Worm (Caenorhabditis elegans) whole organism, late embryonic: ENCODE results near the gene tbx-33.

Experiments used
- C38D4.7 ChIP-seq: fragments of 200-800 bp; sonication (Bioruptor generic); optimal IDR thresholded peaks from 2 replicates; lab custom pipeline; 2018; ENCODE audit warnings: mild to moderate bottlenecking, missing genetic modification characterization, moderate library complexity, missing compliant biosample characterization
- F13H6.1 ChIP-seq: sonication (generic microtip); optimal IDR thresholded peaks from 2 replicates; lab custom pipeline; 2016; ENCODE audit warnings: missing genetic modification characterization, missing compliant biosample characterization
- K09A11.1 ChIP-seq: sonication (generic microtip); optimal IDR thresholded peaks from 2 replicates; lab custom pipeline; 2017; ENCODE audit warnings: antibody characterized with exemption, mild to moderate bottlenecking, missing genetic modification characterization, missing compliant biosample characterization; ENCODE audit not compliant: insufficient read depth
- T23F11.4 ChIP-seq: fragments of 200-800 bp; sonication (Bioruptor generic); optimal IDR thresholded peaks from 2 replicates; lab custom pipeline; 2018; ENCODE audit warnings: mild to moderate bottlenecking, missing genetic modification characterization, missing compliant biosample characterization
- Y22D7AL.16 ChIP-seq: sonication (generic microtip); optimal IDR thresholded peaks from 2 replicates; lab custom pipeline; 2016; ENCODE audit warnings: missing genetic modification characterization, missing compliant biosample characterization
- ceh-14 ChIP-seq: sonication (generic microtip); optimal IDR thresholded peaks from 2 replicates; lab custom pipeline; 2016; ENCODE audit warnings: missing genotype, missing genetic modification characterization, missing compliant biosample characterization
- ceh-19 ChIP-seq: fragments of 200-800 bp; sonication (Bioruptor generic); optimal IDR thresholded peaks from 2 replicates; lab custom pipeline; 2018; ENCODE audit warnings: mild to moderate bottlenecking, missing genetic modification characterization, missing compliant biosample characterization
- ceh-2 ChIP-seq: sonication (generic microtip); optimal IDR thresholded peaks from 2 replicates; lab custom pipeline; 2016; ENCODE audit warnings: missing genotype, missing genetic modification characterization, missing compliant biosample characterization
- ceh-22 ChIP-seq: sonication (generic microtip); optimal IDR thresholded peaks from 2 replicates; lab custom pipeline; 2017; ENCODE audit warnings: missing biosample characterization, missing genetic modification characterization
- ceh-30 ChIP-seq: fragments of 150-350 bp; optimal IDR thresholded peaks from 2 replicates; lab custom pipeline; 2014; ENCODE audit warnings: missing biosample characterization, missing genetic modification characterization
- ceh-34 ChIP-seq: sonication (generic microtip); optimal IDR thresholded peaks from 2 replicates; lab custom pipeline; 2016; ENCODE audit warnings: mild to moderate bottlenecking, missing genetic modification characterization, missing compliant biosample characterization
- ceh-45 ChIP-seq: fragments of 200-800 bp; sonication (Bioruptor generic); IDR thresholded peaks from 2 replicates; pipeline ENCODE4 v1.3.6; 2022; ENCODE audit warnings: missing genetic modification reagents, missing genetic modification characterization, missing compliant biosample characterization
- ceh-6 ChIP-seq: fragments of 200-800 bp; sonication (Bioruptor generic); optimal IDR thresholded peaks from 2 replicates; lab custom pipeline; 2018; ENCODE audit warnings: mild to moderate bottlenecking, missing genetic modification characterization, missing compliant biosample characterization
- ceh-9 ChIP-seq: sonication (generic microtip); optimal IDR thresholded peaks from 2 replicates; lab custom pipeline; 2016; ENCODE audit warnings: mild to moderate bottlenecking, missing genetic modification characterization, inconsistent platforms, missing compliant biosample characterization
- dmd-4 ChIP-seq: sonication (generic microtip); optimal IDR thresholded peaks from 2 replicates; lab custom pipeline; 2016; ENCODE audit warnings: borderline replicate concordance, missing genetic modification characterization, missing compliant biosample characterization
- elt-2 ChIP-seq: sonication (generic microtip); optimal IDR thresholded peaks from 2 replicates; lab custom pipeline; 2016; ENCODE audit warnings: missing genetic modification reagents, missing genetic modification characterization, missing compliant biosample characterization
- eyg-1 ChIP-seq: sonication (generic microtip); optimal IDR thresholded peaks from 2 replicates; lab custom pipeline; 2016; ENCODE audit warnings: missing genotype, missing genetic modification characterization, missing compliant biosample characterization
- fax-1 ChIP-seq: sonication (generic microtip); optimal IDR thresholded peaks from 2 replicates; lab custom pipeline; 2016; ENCODE audit warnings: missing genotype, missing genetic modification characterization, missing compliant biosample characterization
- gmeb-2 ChIP-seq: sonication (generic microtip); optimal IDR thresholded peaks from 2 replicates; lab custom pipeline; 2016; ENCODE audit warnings: missing genetic modification characterization, inconsistent platforms, missing compliant biosample characterization
- hlh-13 ChIP-seq: fragments of 200-800 bp; sonication (Bioruptor generic); optimal IDR thresholded peaks from 2 replicates; lab custom pipeline; 2018; ENCODE audit warnings: mild to moderate bottlenecking, missing genetic modification characterization, missing compliant biosample characterization
- hlh-15 ChIP-seq: sonication (generic microtip); optimal IDR thresholded peaks from 2 replicates; lab custom pipeline; 2016; ENCODE audit warnings: missing genetic modification characterization, missing compliant biosample characterization
- hlh-30 ChIP-seq: sonication (generic microtip); optimal IDR thresholded peaks from 2 replicates; lab custom pipeline; 2017; ENCODE audit warnings: antibody characterized with exemption, missing genetic modification characterization, missing compliant biosample characterization; ENCODE audit not compliant: insufficient read depth
- lim-6 ChIP-seq: sonication (generic microtip); optimal IDR thresholded peaks from 2 replicates; lab custom pipeline; 2016; ENCODE audit warnings: missing genetic modification characterization, missing compliant biosample characterization
- lin-11 ChIP-seq: fragments of 200-800 bp; sonication (Bioruptor generic); optimal IDR thresholded peaks from 2 replicates; lab custom pipeline; 2018; ENCODE audit warnings: mild to moderate bottlenecking, missing genetic modification characterization, missing compliant biosample characterization
- madf-2 ChIP-seq: sonication (generic microtip); optimal IDR thresholded peaks from 2 replicates; lab custom pipeline; 2017; ENCODE audit warnings: missing genetic modification characterization, missing compliant biosample characterization
- mec-3 ChIP-seq: sonication (generic microtip); optimal IDR thresholded peaks from 2 replicates; lab custom pipeline; 2016; ENCODE audit warnings: borderline replicate concordance, missing genetic modification characterization, missing compliant biosample characterization
- nhr-11 ChIP-seq: fragments of 150-350 bp; optimal IDR thresholded peaks from 2 replicates; lab custom pipeline; 2014; ENCODE audit warnings: missing biosample characterization, missing genetic modification characterization
- nhr-232 ChIP-seq: sonication (generic microtip); optimal IDR thresholded peaks from 2 replicates; lab custom pipeline; 2016; ENCODE audit warnings: missing genetic modification characterization, missing compliant biosample characterization
- npax-4 ChIP-seq: sonication (generic microtip); optimal IDR thresholded peaks from 2 replicates; lab custom pipeline; 2016; ENCODE audit warnings: missing genetic modification characterization, missing compliant biosample characterization
- odd-2 ChIP-seq: sonication (generic microtip); optimal IDR thresholded peaks from 2 replicates; lab custom pipeline; 2017; ENCODE audit warnings: antibody characterized with exemption, mild to moderate bottlenecking, missing genetic modification characterization, missing compliant biosample characterization
- pag-3 ChIP-seq: sonication (generic microtip); optimal IDR thresholded peaks from 2 replicates; lab custom pipeline; 2016; ENCODE audit warnings: missing compliant biosample characterization, missing genetic modification characterization, borderline replicate concordance
- pax-1 ChIP-seq: fragments of 150-350 bp; optimal IDR thresholded peaks from 2 replicates; lab custom pipeline; 2014; ENCODE audit warnings: missing biosample characterization, missing genetic modification characterization
- pha-2 ChIP-seq: sonication (generic microtip); optimal IDR thresholded peaks from 2 replicates; lab custom pipeline; 2017; ENCODE audit warnings: mild to moderate bottlenecking, missing genetic modification characterization, missing compliant biosample characterization
- pha-4 ChIP-seq: fragments of 150-350 bp; optimal IDR thresholded peaks from 2 replicates; lab custom pipeline; 2018; ENCODE audit warnings: missing biosample characterization, missing genetic modification reagents, missing genetic modification characterization
- ref-2 ChIP-seq: sonication (generic microtip); optimal IDR thresholded peaks from 2 replicates; lab custom pipeline; 2016; ENCODE audit warnings: missing genetic modification characterization, missing compliant biosample characterization
- sox-2 ChIP-seq: fragments of 200-800 bp; sonication (Bioruptor generic); IDR thresholded peaks from 2 replicates; pipeline ENCODE4 v1.3.6; 2022; ENCODE audit warnings: missing genetic modification reagents, missing genetic modification characterization, missing compliant biosample characterization
- tbx-7 ChIP-seq: sonication (generic microtip); optimal IDR thresholded peaks from 2 replicates; lab custom pipeline; 2016; ENCODE audit warnings: missing genotype, missing genetic modification characterization, missing compliant biosample characterization
- ttx-3 ChIP-seq: sonication (generic microtip); optimal IDR thresholded peaks from 2 replicates; lab custom pipeline; 2016; ENCODE audit warnings: missing genetic modification reagents, missing genetic modification characterization, missing compliant biosample characterization
- unc-42 ChIP-seq: sonication (generic microtip); optimal IDR thresholded peaks from 2 replicates; lab custom pipeline; 2016; ENCODE audit warnings: missing genotype, missing genetic modification characterization, missing compliant biosample characterization
- unc-55 ChIP-seq: sonication (generic microtip); optimal IDR thresholded peaks from 2 replicates; lab custom pipeline; 2017; ENCODE audit warnings: missing biosample characterization, missing genetic modification reagents, missing genetic modification characterization
- unc-86 ChIP-seq: sonication (generic microtip); optimal IDR thresholded peaks from 2 replicates; lab custom pipeline; 2016; ENCODE audit warnings: missing genetic modification characterization, missing compliant biosample characterization
- zip-5 ChIP-seq: sonication (generic microtip); optimal IDR thresholded peaks from 2 replicates; lab custom pipeline; 2016; ENCODE audit warnings: missing genetic modification characterization, missing compliant biosample characterization
- ztf-16 ChIP-seq: sonication (generic microtip); optimal IDR thresholded peaks from 2 replicates; lab custom pipeline; 2017; ENCODE audit warnings: missing genetic modification characterization, missing compliant biosample characterization

Gene tbx-33

DNA sequence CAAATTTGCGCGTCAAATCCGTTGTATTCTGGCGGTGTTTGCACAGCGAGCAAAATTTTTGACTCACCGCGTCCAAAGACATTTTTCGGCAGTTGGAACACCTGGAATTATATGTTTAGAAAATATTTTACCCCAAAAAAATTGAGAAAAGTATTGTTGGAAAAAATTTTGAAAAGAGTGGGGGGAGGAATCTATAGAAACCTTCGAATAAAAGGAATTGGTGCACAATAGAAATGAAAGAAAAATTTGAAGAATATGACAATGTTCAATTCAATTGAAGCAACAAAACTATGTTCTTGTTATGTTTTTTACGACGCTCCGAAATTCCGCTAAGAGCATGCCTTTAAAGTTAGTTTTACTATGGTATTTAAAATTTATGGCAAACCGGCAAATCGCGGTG, 7.3 kb downstream of the tbx-33 start, which contains the start of gene Y66A7A.7:
Gene Y66A7A.7 (minus strand): TSS at position 101 of the 400 bp plus-strand sequence.
- no peak for TF ChIP-seq elt-2 (tag; lab: Kevin White, UChicago)
- no peak for TF ChIP-seq lim-6

DNA sequence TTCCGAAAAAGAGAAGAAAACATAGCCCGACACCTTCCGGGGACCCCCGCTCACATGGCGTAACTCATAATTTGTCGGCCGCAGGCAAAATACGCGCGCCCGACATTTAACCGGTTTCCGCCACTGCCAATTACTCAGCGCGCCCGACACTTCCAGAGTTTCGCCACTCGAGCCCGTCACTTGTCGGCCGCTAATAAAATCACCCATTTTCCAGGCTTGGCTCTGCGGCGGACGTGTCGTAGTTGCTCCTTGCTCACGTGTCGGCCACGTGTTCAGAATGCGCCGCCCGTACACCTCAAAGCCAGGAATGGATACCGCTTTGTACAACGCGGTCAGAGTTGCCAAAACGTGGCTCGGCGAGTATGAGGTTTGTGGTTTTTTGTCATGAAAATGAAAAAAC, 9.0 kb downstream of the tbx-33 start:
- TF ChIP-seq ceh-2 (tag; lab: Kevin White, UChicago): no peak
- TF ChIP-seq mec-3 (tag; lab: Kevin White, UChicago): peak; percentile 30

DNA sequence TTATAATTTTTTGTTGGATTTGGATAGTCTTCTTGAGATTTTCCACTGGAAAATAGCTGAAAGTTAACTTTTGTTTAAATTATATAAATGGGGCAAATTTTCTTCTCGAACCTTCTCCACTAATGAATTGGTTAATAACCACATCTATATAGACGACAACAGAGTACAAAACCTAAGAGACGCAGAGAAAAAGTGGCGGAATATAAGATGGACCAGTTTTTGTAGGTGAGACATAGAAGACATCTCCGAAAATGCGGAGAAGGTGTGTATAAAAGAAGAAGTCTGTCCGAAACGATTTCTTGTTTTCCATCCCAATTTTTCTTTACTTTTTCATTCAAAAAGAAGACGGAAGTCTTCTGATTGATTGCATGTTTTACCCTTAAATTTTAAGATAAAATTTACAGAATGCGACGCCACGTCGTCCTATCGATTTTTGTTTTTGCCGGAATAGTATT, 11.8 kb downstream of the tbx-33 start, which contains the start of gene gly-8:
Gene gly-8 (plus strand): TSS at position 405 of the 455 bp plus-strand sequence.
- TF ChIP-seq ttx-3 (tag; lab: Kevin White, UChicago) (no peak), hlh-30 (tag; lab: Kevin White, UChicago) (no peak), nhr-232 (tag; lab: Kevin White, UChicago) (no peak), ceh-19 (GFP tag; lab: Kevin White, UChicago) (no peak), ref-2 (tag; lab: Kevin White, UChicago) (no peak), ceh-14 (tag; lab: Kevin White, UChicago) (no peak), unc-86 (tag; lab: Kevin White, UChicago) (no peak), dmd-4 (no peak), ztf-16 (no peak), ceh-22 (tag; lab: Kevin White, UChicago) (no peak), lin-11 (no peak), C38D4.7 (GFP tag; lab: Kevin White, UChicago) (no peak), ceh-6 (no peak), ceh-34 (tag; lab: Kevin White, UChicago) (no peak), pax-1 (tag; lab: Kevin White, UChicago) (no peak), eyg-1 (tag; lab: Kevin White, UChicago) (no peak), T23F11.4 (GFP tag; lab: Kevin White, UChicago) (no peak), tbx-7 (tag; lab: Kevin White, UChicago) (no peak), zip-5 (tag; lab: Kevin White, UChicago) (no peak)

DNA sequence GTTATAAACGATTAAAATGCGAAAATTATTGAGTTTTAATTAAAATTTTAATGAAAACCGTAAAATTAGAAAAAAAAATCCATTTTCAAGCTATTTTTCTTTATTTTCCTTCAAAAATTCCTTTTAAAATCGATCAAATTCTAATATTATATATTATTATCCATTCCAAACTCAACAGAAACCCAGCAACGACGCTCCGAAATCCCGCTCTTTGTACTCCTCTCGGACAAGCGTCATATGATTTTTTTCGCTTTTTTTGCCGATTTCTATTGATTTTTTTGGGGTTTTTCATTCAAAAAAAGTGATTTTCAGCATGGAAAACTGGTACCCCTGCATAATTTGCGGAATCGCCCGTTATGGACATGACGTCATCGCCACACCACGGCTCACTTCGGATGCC, 20.2 kb downstream of the tbx-33 start, which contains the start of gene ceh-91:
Gene ceh-91 (plus strand): TSS at position 301 of the 400 bp plus-strand sequence.
- TF ChIP-seq hlh-15 (tag; lab: Kevin White, UChicago) (no peak), unc-42 (tag; lab: Kevin White, UChicago) (no peak), pha-4 (tag; lab: Kevin White, UChicago) (no peak), npax-4 (tag; lab: Kevin White, UChicago) (no peak), T23F11.4 (GFP tag; lab: Kevin White, UChicago) (no peak), Y22D7AL.16 (no peak), C38D4.7 (GFP tag; lab: Kevin White, UChicago) (no peak), K09A11.1 (tag; lab: Kevin White, UChicago) (no peak), ceh-6 (no peak), ztf-16 (no peak), ceh-22 (tag; lab: Kevin White, UChicago) (no peak), hlh-13 (GFP tag; lab: Kevin White, UChicago) (no peak), ceh-30 (no peak), lin-11 (no peak), odd-2 (tag; lab: Kevin White, UChicago) (no peak), nhr-11 (no peak), ceh-34 (tag; lab: Kevin White, UChicago) (no peak)

DNA sequence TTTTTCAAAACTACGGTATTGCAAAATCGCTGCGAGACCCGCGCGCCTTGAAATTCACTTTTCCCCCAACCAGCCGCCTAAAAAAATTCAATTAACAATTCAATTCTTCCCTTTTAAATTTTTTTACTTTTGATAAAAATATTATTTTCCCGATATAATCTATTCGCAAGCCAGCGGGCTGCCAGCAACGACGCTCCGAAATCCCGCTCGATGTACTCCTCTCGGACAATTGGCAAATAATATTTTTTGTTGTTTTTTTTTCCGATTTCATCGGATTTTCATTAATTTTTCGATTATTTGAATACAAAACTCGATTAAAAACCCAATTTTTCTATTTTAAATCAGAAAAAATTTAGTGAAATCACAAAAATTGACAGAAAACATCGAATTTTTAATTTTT, 20.8 kb downstream of the tbx-33 start:
- TF ChIP-seq pha-2 (tag; lab: Kevin White, UChicago) (no peak), tbx-7 (tag; lab: Kevin White, UChicago) (no peak), pag-3 (no peak), pha-4 (tag; lab: Kevin White, UChicago) (no peak), ceh-9 (no peak), unc-55 (GFP tag; lab: Kevin White, UChicago) (no peak), lim-6 (no peak), gmeb-2 (tag; lab: Kevin White, UChicago) (no peak), sox-2 (GFP tag; lab: Robert Waterston, UW) (no peak), ceh-45 (GFP tag; lab: Robert Waterston, UW) (no peak), nhr-232 (tag; lab: Kevin White, UChicago) (no peak), madf-2 (tag; lab: Kevin White, UChicago) (no peak), hlh-15 (tag; lab: Kevin White, UChicago) (no peak), F13H6.1 (tag; lab: Kevin White, UChicago) (no peak), ceh-22 (tag; lab: Kevin White, UChicago) (no peak), hlh-13 (GFP tag; lab: Kevin White, UChicago) (no peak), K09A11.1 (tag; lab: Kevin White, UChicago) (no peak), fax-1 (no peak)
